Worm (Caenorhabditis elegans): ENCODE results near the gene cox-10.

cox-10 gene

DNA sequence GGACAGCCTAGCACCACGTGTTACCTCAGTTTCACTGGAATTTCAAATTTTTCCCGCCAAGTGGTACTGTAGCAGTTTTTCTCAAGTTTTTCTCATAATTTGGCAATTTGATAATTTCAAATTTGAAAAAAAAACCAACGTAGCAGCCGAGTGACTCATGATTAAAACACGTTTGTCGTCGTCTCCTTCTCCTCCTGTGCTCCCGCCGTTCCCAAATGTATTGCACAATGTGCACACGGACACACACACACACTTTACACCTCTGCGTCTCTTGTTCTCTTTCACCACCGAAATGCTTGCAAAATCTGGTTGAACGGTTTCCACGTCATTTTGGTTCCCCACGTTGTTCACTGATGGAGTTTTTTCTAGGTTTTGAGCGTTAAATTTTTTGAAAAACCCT, 11.6 kb downstream of the cox-10 start:
- no peak for TF ChIP-seq ceh-36 (tag; optimal IDR thresholded peaks at IDR 0.05)
- TF ChIP-seq ets-7 (tag; optimal IDR thresholded peaks at IDR 0.05): no peak
- no peak for TF ChIP-seq flt-1 (GFP tag; IDR thresholded peaks at IDR 0.05)
- no peak for TF ChIP-seq B0310.2 (tag; optimal IDR thresholded peaks at IDR 0.05)
- TF ChIP-seq tbx-37 (GFP tag; conservative IDR thresholded peaks at IDR 0.05): no peak
- TF ChIP-seq pes-1 (GFP tag; IDR thresholded peaks at IDR 0.05): no peak
- no peak for TF ChIP-seq tra-4 (tag; optimal IDR thresholded peaks at IDR 0.05)

DNA sequence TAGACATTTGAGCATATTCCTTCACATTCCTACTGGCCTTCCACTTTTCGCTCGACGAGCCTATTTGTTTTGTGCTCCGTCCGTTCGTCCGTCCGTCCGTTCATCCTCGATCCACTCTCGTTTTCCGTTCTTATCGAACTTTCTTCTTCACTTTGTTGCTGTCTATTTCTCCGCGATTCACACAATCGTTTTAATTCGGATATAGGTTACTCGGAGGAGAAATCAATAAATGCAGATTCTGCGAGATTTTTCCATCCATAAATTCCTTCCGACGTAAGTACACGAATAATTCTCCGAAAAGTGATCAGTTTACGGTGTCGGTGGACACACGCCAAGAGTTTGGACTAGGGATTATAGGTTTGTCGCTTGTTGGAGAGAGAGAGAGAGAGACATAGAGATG, 12.9 kb downstream of the cox-10 start:
- TF ChIP-seq ceh-36 (tag; optimal IDR thresholded peaks at IDR 0.05): no peak
- TF ChIP-seq F13C5.2 (tag; optimal IDR thresholded peaks at IDR 0.05): no peak
- no peak for TF ChIP-seq tbx-37 (GFP tag; conservative IDR thresholded peaks at IDR 0.05)
- no peak for TF ChIP-seq ceh-13 (GFP tag; optimal IDR thresholded peaks at IDR 0.05)
- no peak for TF ChIP-seq ama-1 (optimal IDR thresholded peaks at IDR 0.05)
- TF ChIP-seq sea-1 (GFP tag; conservative IDR thresholded peaks at IDR 0.05): no peak
- TF ChIP-seq pes-1 (GFP tag; IDR thresholded peaks at IDR 0.05): no peak
- no peak for TF ChIP-seq flt-1 (GFP tag; IDR thresholded peaks at IDR 0.05)
- TF ChIP-seq hmbx-1 (tag; optimal IDR thresholded peaks at IDR 0.05): no peak
- no peak for TF ChIP-seq aly-1 (tag; optimal IDR thresholded peaks at IDR 0.05)
- TF ChIP-seq hmg-4 (GFP tag; optimal IDR thresholded peaks at IDR 0.05): no peak
- no peak for TF ChIP-seq tbx-11 (GFP tag; IDR thresholded peaks at IDR 0.05)
- no peak for TF ChIP-seq tra-4 (tag; optimal IDR thresholded peaks at IDR 0.05)
- TF ChIP-seq B0310.2 (tag; optimal IDR thresholded peaks at IDR 0.05): no peak
- TF ChIP-seq hnd-1 (tag; optimal IDR thresholded peaks at IDR 0.05): no peak

DNA sequence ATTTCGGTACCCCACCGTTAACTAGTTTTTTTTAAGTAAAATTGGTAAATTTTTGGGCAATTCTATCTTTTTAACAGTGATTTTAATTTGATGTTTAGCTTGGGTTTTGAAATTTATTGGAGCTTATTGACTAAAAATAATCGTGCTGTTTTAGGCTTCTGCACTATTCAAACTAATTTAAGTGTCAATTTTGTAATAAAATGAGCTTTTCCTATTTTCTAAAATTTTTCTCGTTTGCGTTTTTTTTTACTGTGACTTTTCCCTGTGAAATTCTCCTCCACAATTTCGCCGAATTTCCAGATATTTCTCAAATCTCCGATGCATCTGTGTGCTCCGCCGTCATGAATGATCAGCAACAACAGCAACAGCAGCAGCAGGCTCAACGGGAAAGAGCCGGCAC, 14.4 kb downstream of the cox-10 start, which contains the start of gene tbc-17:
tbc-17 (plus strand) TSS at position 301 of the 400 bp plus-strand sequence.
- no peak for TF ChIP-seq ama-1 (optimal IDR thresholded peaks at IDR 0.05)
- TF ChIP-seq scrt-1 (GFP tag; IDR thresholded peaks at IDR 0.05): no peak
- no peak for TF ChIP-seq ceh-13 (GFP tag; optimal IDR thresholded peaks at IDR 0.05)
- TF ChIP-seq B0310.2 (tag; optimal IDR thresholded peaks at IDR 0.05): no peak
- TF ChIP-seq tra-4 (tag; optimal IDR thresholded peaks at IDR 0.05): no peak
- no peak for TF ChIP-seq hmg-4 (GFP tag; optimal IDR thresholded peaks at IDR 0.05)

DNA sequence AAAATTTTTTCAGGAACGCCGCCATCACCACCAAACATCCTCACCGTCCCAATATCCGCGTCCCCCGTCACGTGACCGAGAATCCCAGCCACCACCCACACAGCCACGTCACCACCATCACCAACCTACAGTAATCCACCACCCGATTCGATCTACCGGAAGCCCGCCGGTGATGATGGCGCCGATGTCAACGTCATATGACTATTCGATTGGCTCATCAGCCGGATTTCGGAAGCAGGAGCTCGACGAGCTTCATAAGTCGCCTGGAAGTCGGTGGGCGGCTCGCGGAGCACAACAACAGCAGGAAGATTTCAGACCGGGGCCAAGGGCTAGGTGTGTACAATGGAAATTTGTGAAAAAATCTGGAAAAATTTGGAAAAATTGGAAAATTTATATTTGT, 16.4 kb downstream of the cox-10 start:
- TF ChIP-seq ceh-36 (tag; optimal IDR thresholded peaks at IDR 0.05) (peak; percentile 20), hmbx-1 (tag; optimal IDR thresholded peaks at IDR 0.05) (no peak)

DNA sequence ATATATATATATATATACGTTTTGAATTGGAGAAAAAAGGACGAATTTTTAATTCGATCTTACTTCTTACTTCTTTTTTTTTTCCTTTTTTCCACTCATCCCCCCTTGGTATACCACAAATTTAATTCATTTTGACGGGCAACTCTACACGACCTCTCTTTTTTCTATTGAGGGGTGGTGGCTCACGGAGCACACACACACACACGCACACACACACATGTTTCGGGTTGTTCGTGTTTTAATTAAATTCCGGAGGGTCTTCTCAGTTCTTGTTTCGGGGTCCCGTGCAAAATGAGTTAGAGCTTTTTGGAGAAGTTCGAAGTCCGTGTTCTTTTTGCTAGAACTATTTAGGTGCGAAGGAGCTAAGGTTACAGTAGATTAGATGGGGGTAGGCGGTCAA, 31.7 kb downstream of the cox-10 start:
- TF ChIP-seq pes-1 (GFP tag; IDR thresholded peaks at IDR 0.05) (no peak), flt-1 (GFP tag; IDR thresholded peaks at IDR 0.05) (no peak), hmg-4 (GFP tag; optimal IDR thresholded peaks at IDR 0.05) (no peak), ceh-13 (GFP tag; optimal IDR thresholded peaks at IDR 0.05) (no peak), ets-7 (tag; optimal IDR thresholded peaks at IDR 0.05) (no peak), scrt-1 (GFP tag; IDR thresholded peaks at IDR 0.05) (no peak), ceh-36 (tag; optimal IDR thresholded peaks at IDR 0.05) (no peak), tbx-11 (GFP tag; IDR thresholded peaks at IDR 0.05) (no peak), sea-1 (GFP tag; conservative IDR thresholded peaks at IDR 0.05) (no peak), tra-4 (tag; optimal IDR thresholded peaks at IDR 0.05) (no peak), F13C5.2 (tag; optimal IDR thresholded peaks at IDR 0.05) (no peak), ama-1 (optimal IDR thresholded peaks at IDR 0.05) (no peak), hnd-1 (tag; optimal IDR thresholded peaks at IDR 0.05) (no peak), B0310.2 (tag; optimal IDR thresholded peaks at IDR 0.05) (no peak), aly-1 (tag; optimal IDR thresholded peaks at IDR 0.05) (no peak), tbx-37 (GFP tag; conservative IDR thresholded peaks at IDR 0.05) (no peak)

DNA sequence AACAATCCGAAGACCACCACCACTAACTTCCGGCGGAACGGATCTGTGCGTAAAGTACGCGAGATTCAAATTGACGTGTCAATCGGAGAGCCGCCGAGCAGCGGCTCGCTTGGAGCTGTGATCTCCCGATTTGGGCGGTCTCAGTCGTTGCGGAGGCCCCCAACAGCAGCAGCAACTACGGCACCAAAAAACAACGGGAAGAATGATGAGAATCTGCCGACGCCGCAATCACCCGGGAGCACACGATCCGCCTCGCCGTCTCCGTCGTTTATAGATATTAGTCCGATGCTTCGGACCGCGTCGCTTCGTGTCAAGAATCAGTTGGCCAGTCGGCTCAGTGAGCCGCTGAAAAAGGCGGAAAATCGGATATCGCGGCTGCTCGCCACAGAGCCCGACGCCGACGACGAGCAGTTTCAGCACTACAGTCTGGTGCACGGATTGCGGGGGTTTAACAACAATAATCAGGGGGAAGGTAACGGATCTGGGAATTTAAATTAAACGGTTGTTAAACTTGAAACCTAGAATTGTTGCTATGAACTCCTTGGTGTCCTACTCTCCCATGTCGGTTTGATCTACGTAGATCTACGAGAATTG, 36.1 kb downstream of the cox-10 start:
- TF ChIP-seq ets-7 (tag; optimal IDR thresholded peaks at IDR 0.05): no peak
- TF ChIP-seq tbx-11 (GFP tag; IDR thresholded peaks at IDR 0.05): no peak
- TF ChIP-seq scrt-1 (GFP tag; IDR thresholded peaks at IDR 0.05): no peak
- TF ChIP-seq B0310.2 (tag; optimal IDR thresholded peaks at IDR 0.05): no peak
- no peak for TF ChIP-seq F13C5.2 (tag; optimal IDR thresholded peaks at IDR 0.05)
- no peak for TF ChIP-seq flt-1 (GFP tag; IDR thresholded peaks at IDR 0.05)
- TF ChIP-seq hnd-1 (tag; optimal IDR thresholded peaks at IDR 0.05): no peak
- no peak for TF ChIP-seq pes-1 (GFP tag; IDR thresholded peaks at IDR 0.05)
- TF ChIP-seq ceh-13 (GFP tag; optimal IDR thresholded peaks at IDR 0.05): no peak
- no peak for TF ChIP-seq sea-1 (GFP tag; conservative IDR thresholded peaks at IDR 0.05)
- TF ChIP-seq aly-1 (tag; optimal IDR thresholded peaks at IDR 0.05): no peak
- no peak for TF ChIP-seq hmg-4 (GFP tag; optimal IDR thresholded peaks at IDR 0.05)
- TF ChIP-seq hmbx-1 (tag; optimal IDR thresholded peaks at IDR 0.05): no peak
- no peak for TF ChIP-seq tra-4 (tag; optimal IDR thresholded peaks at IDR 0.05)

DNA sequence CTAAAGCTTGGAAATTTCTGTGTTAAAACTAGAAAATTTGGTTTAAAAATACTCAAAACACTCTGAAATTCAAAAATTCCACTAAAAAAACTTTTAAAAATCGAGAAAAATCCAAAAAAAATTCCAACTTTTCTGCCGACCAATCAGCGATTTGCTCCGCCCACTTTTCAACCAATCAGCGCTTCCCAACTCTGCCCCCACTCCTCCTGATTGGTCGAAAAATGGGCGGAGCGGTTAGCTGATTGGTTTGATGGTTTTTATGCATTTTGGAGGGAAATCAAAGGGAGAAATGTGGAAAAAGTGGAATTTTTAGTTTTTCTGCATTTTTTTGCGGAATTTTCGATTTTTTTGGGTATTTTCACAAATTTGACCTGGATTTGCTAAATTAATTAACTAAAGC, 42.3 kb downstream of the cox-10 start:
- no peak for TF ChIP-seq hnd-1 (tag; optimal IDR thresholded peaks at IDR 0.05)
- TF ChIP-seq ets-7 (tag; optimal IDR thresholded peaks at IDR 0.05): no peak
- TF ChIP-seq sea-1 (GFP tag; conservative IDR thresholded peaks at IDR 0.05): no peak
- no peak for TF ChIP-seq pes-1 (GFP tag; IDR thresholded peaks at IDR 0.05)
- no peak for TF ChIP-seq flt-1 (GFP tag; IDR thresholded peaks at IDR 0.05)
- no peak for TF ChIP-seq hmg-4 (GFP tag; optimal IDR thresholded peaks at IDR 0.05)
- no peak for TF ChIP-seq tbx-37 (GFP tag; conservative IDR thresholded peaks at IDR 0.05)

DNA sequence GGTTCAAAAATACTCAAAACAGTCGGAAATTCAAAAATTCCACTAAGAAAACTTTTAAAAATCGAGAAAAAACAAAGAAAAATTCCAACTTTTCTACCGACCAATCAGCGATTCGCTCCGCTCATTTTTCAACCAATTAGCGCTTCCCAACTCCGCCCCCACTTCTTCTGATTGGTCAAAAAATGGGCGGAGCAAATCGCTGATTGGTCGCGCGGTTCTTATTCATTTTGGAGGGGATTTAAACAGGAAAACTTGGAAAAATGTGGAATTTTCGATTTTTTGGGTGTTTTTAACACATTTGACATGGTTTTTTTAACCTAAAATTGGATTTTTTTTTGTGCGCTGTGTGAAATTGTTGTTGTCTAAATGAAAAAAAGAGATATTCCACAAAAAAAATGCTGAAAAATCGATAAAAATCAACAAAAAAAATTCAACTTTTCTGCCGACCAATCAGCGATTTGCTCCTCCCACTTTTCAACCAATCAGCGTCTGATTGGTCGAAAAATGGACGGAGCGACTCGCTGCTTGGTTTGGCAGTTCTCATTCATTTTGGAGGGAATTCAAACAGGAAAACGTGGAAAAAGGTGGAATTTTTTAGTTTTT, 43.0 kb downstream of the cox-10 start:
- no peak for TF ChIP-seq aly-1 (tag; optimal IDR thresholded peaks at IDR 0.05)
- TF ChIP-seq hmbx-1 (tag; optimal IDR thresholded peaks at IDR 0.05): no peak
- TF ChIP-seq tbx-37 (GFP tag; conservative IDR thresholded peaks at IDR 0.05): no peak
- TF ChIP-seq hmg-4 (GFP tag; optimal IDR thresholded peaks at IDR 0.05): no peak
